Fruit fly (Drosophila melanogaster) whole organism, pupa: ENCODE measurements around the gene Aven.

ENCODE experiments used
- CG10348 ChIP-seq: fragments of 200-800 bp; sonication (Bioruptor generic); IDR thresholded peaks from 2 replicates; pipeline ENCODE4 v1.3.6; 2022; ENCODE audit warnings: missing biosample characterization, missing genetic modification characterization
- CG12605 ChIP-seq: fragments of 200-800 bp; sonication (Bioruptor generic); IDR thresholded peaks from 2 replicates; pipeline ENCODE4 v1.3.6; 2022; ENCODE audit warnings: missing biosample characterization, missing genetic modification characterization
- CG13204 ChIP-seq: fragments of 200-800 bp; sonication (Bioruptor generic); optimal IDR thresholded peaks from 2 replicates; lab custom pipeline; 2018; ENCODE audit warnings: missing biosample characterization, mild to moderate bottlenecking, missing genetic modification characterization, moderate library complexity
- CG14655 ChIP-seq: fragments of 200-800 bp; sonication (Bioruptor generic); optimal IDR thresholded peaks from 3 replicates; lab custom pipeline; 2017; ENCODE audit warnings: mild to moderate bottlenecking, missing biosample characterization, missing genetic modification reagents, missing genetic modification characterization
- CG15710 ChIP-seq: fragments of 200-800 bp; sonication (Bioruptor generic); optimal IDR thresholded peaks from 2 replicates; lab custom pipeline; 2018; ENCODE audit warnings: missing biosample characterization, mild to moderate bottlenecking, missing genetic modification characterization, moderate library complexity
- CG17806 ChIP-seq: fragments of 200-800 bp; sonication (Bioruptor generic); optimal IDR thresholded peaks from 2 replicates; lab custom pipeline; 2018; ENCODE audit warnings: missing biosample characterization, mild to moderate bottlenecking, missing genetic modification characterization, moderate library complexity
- CG32121 ChIP-seq: fragments of 200-800 bp; sonication (Bioruptor generic); IDR thresholded peaks from 2 replicates; pipeline ENCODE4 v1.3.6; 2022; ENCODE audit warnings: missing biosample characterization, missing genetic modification characterization
- CG34367 ChIP-seq: fragments of 200-800 bp; sonication (Bioruptor generic); optimal IDR thresholded peaks from 2 replicates; lab custom pipeline; 2018; ENCODE audit warnings: missing biosample characterization, mild to moderate bottlenecking, missing genetic modification characterization
- CG4496 ChIP-seq: fragments of 200-800 bp; sonication (Bioruptor generic); IDR thresholded peaks from 3 replicates; pipeline ENCODE4 v1.3.6; 2022; ENCODE audit warnings: missing biosample characterization, missing genetic modification characterization
- CG8159 ChIP-seq: fragments of 200-800 bp; sonication (Bioruptor generic); optimal IDR thresholded peaks from 3 replicates; lab custom pipeline; 2018; ENCODE audit warnings: missing biosample characterization, mild to moderate bottlenecking, missing genetic modification characterization, moderate library complexity
- CG8301 ChIP-seq: fragments of 200-800 bp; sonication (Bioruptor generic); optimal IDR thresholded peaks from 2 replicates; lab custom pipeline; 2018; ENCODE audit warnings: missing biosample characterization, mild to moderate bottlenecking, missing genetic modification characterization
- CG9948 ChIP-seq: fragments of 200-800 bp; sonication (Bioruptor generic); optimal IDR thresholded peaks from 2 replicates; lab custom pipeline; 2018; ENCODE audit warnings: missing biosample characterization, mild to moderate bottlenecking, missing genetic modification characterization, moderate library complexity
- D1 ChIP-seq: fragments of 200-800 bp; sonication (Bioruptor generic); optimal IDR thresholded peaks from 2 replicates; lab custom pipeline; 2018; ENCODE audit warnings: missing biosample characterization, mild to moderate bottlenecking, missing genetic modification characterization, moderate library complexity
- EcR ChIP-seq: fragments of 200-800 bp; sonication (Bioruptor generic); optimal IDR thresholded peaks from 3 replicates; lab custom pipeline; 2019; ENCODE audit warnings: missing biosample characterization, missing genetic modification characterization, mild to moderate bottlenecking, moderate library complexity, missing genetic modification reagents
- Ets98B ChIP-seq: fragments of 200-800 bp; sonication (Bioruptor generic); IDR thresholded peaks from 2 replicates; pipeline ENCODE4 v1.3.6; 2022; ENCODE audit warnings: missing biosample characterization, missing genetic modification characterization
- Pif1A ChIP-seq: fragments of 200-800 bp; sonication (Bioruptor generic); optimal IDR thresholded peaks from 3 replicates; lab custom pipeline; 2016; ENCODE audit warnings: missing biosample characterization, missing genetic modification characterization
- Pif1B ChIP-seq: fragments of 200-800 bp; sonication (Bioruptor generic); optimal IDR thresholded peaks from 3 replicates; lab custom pipeline; 2016; ENCODE audit warnings: missing biosample characterization, missing genetic modification characterization
- Snoo ChIP-seq: fragments of 200-800 bp; sonication (Bioruptor generic); optimal IDR thresholded peaks from 3 replicates; lab custom pipeline; 2017; ENCODE audit warnings: missing biosample characterization, mild to moderate bottlenecking, missing genetic modification characterization, inconsistent platforms
- fd96Ca ChIP-seq: fragments of 200-800 bp; sonication (Bioruptor generic); IDR thresholded peaks from 3 replicates; pipeline ENCODE4 v1.3.6; 2022; ENCODE audit warnings: missing biosample characterization, missing genetic modification characterization
- gl ChIP-seq: fragments of 200-800 bp; sonication (Bioruptor generic); optimal IDR thresholded peaks from 2 replicates; lab custom pipeline; 2018; ENCODE audit warnings: missing biosample characterization, mild to moderate bottlenecking, missing genetic modification characterization
- rn ChIP-seq: fragments of 200-800 bp; sonication (Bioruptor generic); IDR thresholded peaks from 2 replicates; pipeline ENCODE4 v1.3.6; 2022; ENCODE audit warnings: missing biosample characterization, missing genetic modification characterization

The Aven gene

DNA sequence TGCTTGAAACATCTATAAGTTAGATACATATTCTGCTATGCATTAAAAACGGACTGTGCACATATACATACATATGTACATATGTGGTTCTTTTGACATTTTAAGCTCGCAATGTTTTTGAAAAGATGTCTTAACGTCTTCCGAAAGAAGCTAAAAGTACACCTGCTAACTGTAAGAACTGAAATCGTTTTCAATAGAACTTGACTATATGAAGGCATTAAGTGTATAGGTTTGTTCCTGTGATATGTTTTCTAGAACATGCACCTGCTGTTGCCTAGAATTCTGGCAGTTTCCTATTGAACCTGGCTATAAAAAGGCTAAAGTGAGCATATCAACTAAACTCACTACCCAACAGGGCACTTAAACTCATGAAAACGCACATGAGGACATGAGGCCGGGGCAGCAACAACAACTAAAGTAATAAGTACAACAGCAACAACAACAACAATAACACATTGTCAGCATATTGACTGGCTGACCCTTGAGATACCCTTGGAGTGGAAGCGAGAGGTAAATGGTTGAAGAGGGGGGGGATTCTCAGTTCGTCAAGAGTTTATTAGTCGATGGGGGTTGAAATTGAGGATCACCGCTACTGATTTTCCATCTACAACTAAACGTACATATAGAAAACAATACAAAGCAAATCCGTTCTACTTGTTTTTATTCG, 34.8 kb upstream of the Aven start:
- TF ChIP-seq CG10348, result no peak
- TF ChIP-seq Pif1B (GFP tag; lab: Kevin White, UChicago), result no peak
- TF ChIP-seq EcR (GFP tag; lab: Kevin White, UChicago), result no peak
- no peak for TF ChIP-seq gl (tag; lab: Kevin White, UChicago)
- TF ChIP-seq Pif1A (GFP tag; lab: Kevin White, UChicago), result no peak
- TF ChIP-seq Ets98B (GFP tag; lab: Robert Waterston, UW), result no peak
- no peak for TF ChIP-seq Snoo (tag; lab: Kevin White, UChicago)
- no peak for TF ChIP-seq rn (GFP tag; lab: Robert Waterston, UW)
- no peak for TF ChIP-seq fd96Ca (GFP tag; lab: Robert Waterston, UW)
- no peak for TF ChIP-seq CG17806 (tag; lab: Kevin White, UChicago)
- no peak for TF ChIP-seq CG4496 (GFP tag; lab: Robert Waterston, UW)
- no peak for TF ChIP-seq CG34367 (tag; lab: Kevin White, UChicago)
- TF ChIP-seq CG13204 (GFP tag; lab: Kevin White, UChicago), result no peak
- no peak for TF ChIP-seq CG8159 (tag; lab: Kevin White, UChicago)
- TF ChIP-seq CG9948 (tag; lab: Kevin White, UChicago), result no peak
- TF ChIP-seq CG32121 (GFP tag; lab: Robert Waterston, UW), result no peak
- no peak for TF ChIP-seq CG12605
- TF ChIP-seq CG15710 (tag; lab: Kevin White, UChicago), result no peak
- no peak for TF ChIP-seq CG8301
- TF ChIP-seq D1 (tag; lab: Kevin White, UChicago), result no peak

DNA sequence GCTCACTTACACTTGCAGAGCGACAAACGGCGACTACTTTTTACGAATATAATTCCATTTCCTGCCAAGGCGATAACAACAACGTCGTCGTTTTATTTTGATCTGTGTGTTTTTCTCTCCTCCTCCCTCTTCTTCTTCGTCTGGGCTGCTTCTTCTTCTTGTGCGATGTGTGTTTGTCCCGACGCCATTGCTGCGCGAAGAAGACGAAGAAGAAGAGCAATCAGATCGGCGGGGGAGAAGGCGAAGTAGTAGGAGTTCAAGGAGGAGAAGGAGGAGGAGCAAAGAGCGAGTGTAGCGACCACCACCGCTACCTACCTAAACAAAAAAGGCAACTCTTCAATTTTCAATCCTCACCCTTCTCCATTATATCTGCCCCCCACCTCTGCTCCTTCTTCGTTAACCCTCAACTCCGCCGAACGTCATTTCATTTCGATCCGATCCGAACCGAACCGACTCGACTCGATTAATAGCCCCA, 34.1 kb upstream of the Aven start:
- TF ChIP-seq CG9948 (tag; lab: Kevin White, UChicago) (no peak), CG10348 (no peak), Snoo (tag; lab: Kevin White, UChicago) (no peak), CG32121 (GFP tag; lab: Robert Waterston, UW) (no peak), Ets98B (GFP tag; lab: Robert Waterston, UW) (no peak), CG12605 (peak; percentile 19; the same call in 1 of the 2 replicates), D1 (tag; lab: Kevin White, UChicago) (no peak), fd96Ca (GFP tag; lab: Robert Waterston, UW) (0 out of 3 replicates have a peak, but pooled peaks have one; percentile 5), CG8301 (no peak), CG17806 (tag; lab: Kevin White, UChicago) (no peak), CG13204 (GFP tag; lab: Kevin White, UChicago) (peak; percentile 72), CG34367 (tag; lab: Kevin White, UChicago) (no peak), gl (tag; lab: Kevin White, UChicago) (peak; percentile 28), CG8159 (tag; lab: Kevin White, UChicago) (no peak), rn (GFP tag; lab: Robert Waterston, UW) (no peak), CG15710 (tag; lab: Kevin White, UChicago) (peak; percentile 16), Pif1A (GFP tag; lab: Kevin White, UChicago) (no peak), CG14655 (GFP tag; lab: Kevin White, UChicago) (no peak), Pif1B (GFP tag; lab: Kevin White, UChicago) (no peak), EcR (GFP tag; lab: Kevin White, UChicago) (peak; percentile 79), CG4496 (GFP tag; lab: Robert Waterston, UW) (peak; percentile 23; the same call in 1 of the 3 replicates)
- TF ChIP-seq, all 21 proteins: peak for 7

DNA sequence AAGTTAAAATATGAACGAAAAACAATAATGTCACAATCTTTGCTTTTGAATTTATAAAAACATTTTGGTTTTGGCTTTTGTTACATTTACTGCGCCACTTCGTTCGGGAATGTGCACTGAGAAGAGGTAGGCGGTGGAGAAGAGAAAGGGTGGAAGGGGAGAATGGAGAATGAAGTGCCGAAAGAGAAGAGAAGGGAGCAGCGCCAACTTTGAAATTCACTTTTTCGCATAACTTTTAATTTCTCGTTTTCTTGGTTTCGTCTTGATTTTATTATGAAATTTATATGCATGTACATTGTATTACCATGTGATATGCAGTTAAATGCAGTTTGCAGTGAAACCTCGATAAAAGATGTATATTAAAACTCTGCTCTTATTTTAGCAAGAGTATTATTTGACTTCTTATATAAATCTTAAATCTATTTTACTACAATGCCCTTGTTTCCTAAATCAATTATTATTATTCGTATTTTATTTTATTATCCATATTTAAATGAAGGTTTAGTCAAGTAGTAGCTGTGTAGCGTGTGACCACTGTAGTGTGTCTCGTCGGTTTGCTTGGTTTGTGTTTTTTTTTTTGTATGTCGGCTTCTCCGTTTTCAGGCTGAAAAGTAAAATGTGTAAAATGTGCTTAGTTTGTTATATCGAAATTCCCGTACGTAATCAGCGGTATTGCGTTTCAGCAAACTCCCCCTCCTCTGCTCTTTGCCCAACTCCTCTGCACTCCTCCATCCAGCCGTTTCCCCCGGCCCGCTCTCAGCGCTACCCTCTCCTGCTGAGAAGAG, 33.4 kb upstream of the Aven start:
- TF ChIP-seq Ets98B (GFP tag; lab: Robert Waterston, UW) (no peak), CG12605 (no peak), CG8159 (tag; lab: Kevin White, UChicago) (peak; percentile 66), CG13204 (GFP tag; lab: Kevin White, UChicago) (no peak), CG4496 (GFP tag; lab: Robert Waterston, UW) (0 out of 3 replicates have a peak, but pooled peaks have one; percentile 47), Pif1A (GFP tag; lab: Kevin White, UChicago) (peak; percentile 10), Pif1B (GFP tag; lab: Kevin White, UChicago) (peak; percentile 46), Snoo (tag; lab: Kevin White, UChicago) (peak; percentile 44), CG8301 (peak; percentile 32), CG32121 (GFP tag; lab: Robert Waterston, UW) (peak; percentile 47; the same call in 1 of the 2 replicates), CG10348 (no peak), CG14655 (GFP tag; lab: Kevin White, UChicago) (peak; percentile 54), D1 (tag; lab: Kevin White, UChicago) (no peak), CG34367 (tag; lab: Kevin White, UChicago) (peak; percentile 43), rn (GFP tag; lab: Robert Waterston, UW) (no peak), CG9948 (tag; lab: Kevin White, UChicago) (peak; percentile 61), gl (tag; lab: Kevin White, UChicago) (no peak), fd96Ca (GFP tag; lab: Robert Waterston, UW) (no peak), EcR (GFP tag; lab: Kevin White, UChicago) (no peak), CG15710 (tag; lab: Kevin White, UChicago) (peak; percentile 70), CG17806 (tag; lab: Kevin White, UChicago) (peak; percentile 63)

DNA sequence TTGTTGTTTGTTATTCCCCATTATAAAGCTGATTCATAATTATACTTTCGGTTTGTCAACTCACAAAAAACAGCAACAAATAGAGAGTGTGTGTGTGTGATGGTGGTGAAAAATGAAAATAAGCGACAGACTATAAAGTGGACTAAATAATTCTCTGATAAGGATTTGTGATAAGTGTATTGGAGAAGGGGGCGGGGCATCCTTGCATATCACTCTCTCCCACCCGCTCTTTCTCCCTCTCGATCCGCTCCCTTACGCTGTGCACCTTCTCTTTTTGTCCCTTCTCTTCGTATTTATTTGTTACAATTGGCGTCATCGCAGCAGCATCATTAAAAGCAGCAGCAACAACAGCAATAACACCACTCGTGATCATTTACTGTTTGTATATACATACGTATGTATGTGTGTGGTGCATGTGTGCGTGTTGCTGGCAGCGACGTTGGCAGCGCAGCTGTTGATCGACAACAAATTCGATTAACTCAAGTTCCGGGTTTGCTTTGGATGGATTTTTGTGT, 32.1 kb upstream of the Aven start:
- TF ChIP-seq rn (GFP tag; lab: Robert Waterston, UW) (no peak), CG12605 (no peak), EcR (GFP tag; lab: Kevin White, UChicago) (peak; percentile 9)
